Worm (Caenorhabditis elegans) whole organism, L2 larva: ENCODE results near the gene K06A1.2.

Experiments used
- F13H6.1 ChIP-seq: sonication (generic microtip); optimal IDR thresholded peaks from 2 replicates; lab custom pipeline; 2016; ENCODE audit warnings: missing genetic modification characterization, missing compliant biosample characterization
- ZK546.5 ChIP-seq: sonication (generic microtip); optimal IDR thresholded peaks from 2 replicates; lab custom pipeline; 2017; ENCODE audit warnings: missing biosample characterization, missing genetic modification characterization
- aly-2 ChIP-seq: fragments of 150-350 bp; optimal IDR thresholded peaks from 2 replicates; lab custom pipeline; 2014; ENCODE audit warnings: missing biosample characterization, missing genetic modification characterization
- ama-1 ChIP-seq: fragments of 150-350 bp; optimal IDR thresholded peaks from 2 replicates; lab custom pipeline; 2018; ENCODE audit warnings: inconsistent platforms
- blmp-1 ChIP-seq: sonication (generic microtip); optimal IDR thresholded peaks from 2 replicates; lab custom pipeline; 2017; ENCODE audit warnings: missing genetic modification characterization, mild to moderate bottlenecking, missing compliant biosample characterization, antibody characterized with exemption, moderate library complexity; ENCODE audit not compliant: insufficient read depth
- crh-2 ChIP-seq: sonication (generic microtip); optimal IDR thresholded peaks from 2 replicates; lab custom pipeline; 2017; ENCODE audit warnings: missing biosample characterization, missing genetic modification characterization
- elt-1 ChIP-seq: fragments of 150-350 bp; optimal IDR thresholded peaks from 2 replicates; lab custom pipeline; 2014; ENCODE audit warnings: missing biosample characterization, missing genetic modification characterization
- fos-1 ChIP-seq: fragments of 150-350 bp; optimal IDR thresholded peaks from 2 replicates; lab custom pipeline; 2014; ENCODE audit warnings: missing biosample characterization, missing genetic modification characterization
- lin-13 ChIP-seq: fragments of 150-350 bp; optimal IDR thresholded peaks from 2 replicates; lab custom pipeline; 2014; ENCODE audit warnings: missing biosample characterization, missing genetic modification reagents, missing genetic modification characterization
- lin-39 ChIP-seq: fragments of 150-350 bp; optimal IDR thresholded peaks from 2 replicates; lab custom pipeline; 2014; ENCODE audit warnings: missing biosample characterization, missing genetic modification reagents, missing genetic modification characterization
- lsy-2 ChIP-seq, 2 experiments: fragments of 150-350 bp in 1 of 2; sonication (generic microtip) in 1 of 2; optimal IDR thresholded peaks; 2 replicates each; lab custom pipeline; 2014 to 2017; ENCODE audit warnings: missing biosample characterization in 2 of 2, missing genetic modification characterization in 2 of 2
- mab-5 ChIP-seq: fragments of 150-350 bp; optimal IDR thresholded peaks from 2 replicates; lab custom pipeline; 2014; ENCODE audit warnings: missing biosample characterization, missing genetic modification characterization
- mbf-1 ChIP-seq: sonication (generic microtip); optimal IDR thresholded peaks from 2 replicates; lab custom pipeline; 2017; ENCODE audit warnings: missing biosample characterization, missing genetic modification characterization
- mdl-1 ChIP-seq, 2 experiments: fragments of 150-350 bp in 1 of 2; sonication (generic microtip) in 1 of 2; optimal IDR thresholded peaks; 2 replicates each; lab custom pipeline; 2017; ENCODE audit warnings: missing biosample characterization in 2 of 2, missing genetic modification characterization in 2 of 2
- nhr-10 ChIP-seq: sonication (generic microtip); optimal IDR thresholded peaks from 2 replicates; lab custom pipeline; 2017; ENCODE audit warnings: missing biosample characterization, missing genetic modification characterization
- nhr-11 ChIP-seq: fragments of 150-350 bp; optimal IDR thresholded peaks from 2 replicates; lab custom pipeline; 2014; ENCODE audit warnings: missing biosample characterization, missing genetic modification characterization
- nhr-129 ChIP-seq: fragments of 150-350 bp; optimal IDR thresholded peaks from 2 replicates; lab custom pipeline; 2014; ENCODE audit warnings: missing biosample characterization, missing genetic modification characterization
- nhr-23 ChIP-seq: fragments of 150-350 bp; optimal IDR thresholded peaks from 2 replicates; lab custom pipeline; 2014; ENCODE audit warnings: missing biosample characterization, missing genetic modification reagents, missing genetic modification characterization
- nhr-25 ChIP-seq: fragments of 150-350 bp; sonication (generic microtip); optimal IDR thresholded peaks from 3 replicates; lab custom pipeline; 2014; ENCODE audit warnings: missing biosample characterization, missing genetic modification characterization
- nhr-6 ChIP-seq: fragments of 150-350 bp; optimal IDR thresholded peaks from 2 replicates; lab custom pipeline; 2014; ENCODE audit warnings: missing biosample characterization, missing genetic modification characterization
- nhr-77 ChIP-seq: fragments of 150-350 bp; optimal IDR thresholded peaks from 2 replicates; lab custom pipeline; 2014; ENCODE audit warnings: missing biosample characterization, missing genetic modification characterization
- sem-4 ChIP-seq: fragments of 150-350 bp; optimal IDR thresholded peaks from 2 replicates; lab custom pipeline; 2014; ENCODE audit warnings: missing biosample characterization, missing genetic modification reagents, missing genetic modification characterization
- sma-3 ChIP-seq: sonication (generic microtip); optimal IDR thresholded peaks from 2 replicates; lab custom pipeline; 2016; ENCODE audit warnings: missing genetic modification reagents, missing genetic modification characterization, missing compliant biosample characterization
- sma-9 ChIP-seq, 2 experiments: fragments of 150-350 bp in 1 of 2; sonication (generic microtip) in 1 of 2; optimal IDR thresholded peaks; 2 replicates each; lab custom pipeline; 2014 to 2016; ENCODE audit warnings: missing genetic modification characterization in 2 of 2, mild to moderate bottlenecking in 1 of 2, missing biosample characterization in 1 of 2, missing compliant biosample characterization in 1 of 2, missing genetic modification reagents in 1 of 2, moderate library complexity in 1 of 2
- snpc-4 ChIP-seq: fragments of 150-350 bp; optimal IDR thresholded peaks from 2 replicates; lab custom pipeline; 2014; ENCODE audit warnings: missing biosample characterization, missing genetic modification characterization
- unc-39 ChIP-seq: fragments of 150-350 bp; optimal IDR thresholded peaks from 2 replicates; lab custom pipeline; 2014; ENCODE audit warnings: missing biosample characterization, missing genetic modification characterization
- unc-55 ChIP-seq: fragments of 150-350 bp; sonication (generic microtip); optimal IDR thresholded peaks from 3 replicates; lab custom pipeline; 2014; ENCODE audit warnings: missing biosample characterization, missing genetic modification reagents, missing genetic modification characterization
- unc-62 ChIP-seq: fragments of 150-350 bp; optimal IDR thresholded peaks from 2 replicates; lab custom pipeline; 2014; ENCODE audit warnings: missing biosample characterization, missing genetic modification reagents, missing genetic modification characterization
- ztf-1 ChIP-seq: fragments of 200-800 bp; sonication (Bioruptor generic); conservative IDR thresholded peaks from 2 replicates; pipeline ENCODE4 v1.3.6; 2022; ENCODE audit warnings: missing genetic modification characterization, missing compliant biosample characterization
- ztf-11 ChIP-seq: sonication (generic microtip); optimal IDR thresholded peaks from 2 replicates; lab custom pipeline; 2017; ENCODE audit warnings: missing biosample characterization, missing genetic modification characterization

The K06A1.2 gene

ce11 chrII:6425993-6426392 lies 17.8 kb upstream of the K06A1.2 start, which contains the start of gene col-75:
Gene col-75 (plus strand): TSS chrII:6426293.
- TF ChIP-seq nhr-129 (tag; lab: Kevin White, UChicago) (no peak), ztf-11 (tag; lab: Kevin White, UChicago) (no peak), crh-2 (no peak)

- no peak for TF ChIP-seq unc-55 (GFP tag; lab: Kevin White, UChicago)
- TF ChIP-seq nhr-23 (tag; lab: Kevin White, UChicago) = no peak
- no peak for TF ChIP-seq mab-5 (tag; lab: Kevin White, UChicago)
- no peak for TF ChIP-seq blmp-1 (tag; lab: Kevin White, UChicago)
- TF ChIP-seq mdl-1 (tag; optimal IDR thresholded peaks at IDR 0.05; lab: Kevin White, UChicago) = no peak
- TF ChIP-seq fos-1 (tag; lab: Kevin White, UChicago) = no peak
- TF ChIP-seq mbf-1 = no peak
Measured at ce11 chrII:6436845-6437244, 7.0 kb upstream of the K06A1.2 start.

- TF ChIP-seq unc-62 (GFP tag; lab: Kevin White, UChicago) = no peak
- no peak for TF ChIP-seq fos-1 (tag; lab: Kevin White, UChicago)
- TF ChIP-seq nhr-10 = no peak
- no peak for TF ChIP-seq nhr-25
Measured at ce11 chrII:6441128-6441527, 2.7 kb upstream of the K06A1.2 start, which contains the start of gene cutl-16. Gene cutl-16 (plus strand): TSS chrII:6441428.

- TF ChIP-seq nhr-10 (no peak), unc-39 (tag; lab: Kevin White, UChicago) (no peak), nhr-11 (tag; lab: Kevin White, UChicago) (no peak), ztf-11 (tag; lab: Kevin White, UChicago) (no peak), ztf-1 (GFP tag; lab: Robert Waterston, UW) (no peak), unc-62 (GFP tag; lab: Kevin White, UChicago) (no peak), sma-3 (GFP tag; lab: Kevin White, UChicago) (peak; percentile 32), unc-55 (GFP tag; lab: Kevin White, UChicago) (no peak), lsy-2 (tag; optimal IDR thresholded peaks at IDR 0.05; lab: Kevin White, UChicago) (no peak), elt-1 (tag; lab: Kevin White, UChicago) (no peak), sem-4 (tag; lab: Kevin White, UChicago) (no peak), nhr-77 (tag; lab: Kevin White, UChicago) (no peak), ZK546.5 (tag; lab: Kevin White, UChicago) (no peak), snpc-4 (tag; lab: Kevin White, UChicago) (no peak), nhr-6 (tag; lab: Kevin White, UChicago) (no peak), nhr-25 (peak; percentile 40), fos-1 (tag; lab: Kevin White, UChicago) (no peak), aly-2 (tag; lab: Kevin White, UChicago) (no peak), nhr-129 (tag; lab: Kevin White, UChicago) (peak; percentile 37), ama-1 (no peak), lin-13 (GFP tag; lab: Kevin White, UChicago) (no peak), sma-9 (GFP tag; optimal IDR thresholded peaks at IDR 0.05; lab: Kevin White, UChicago) (peak; percentile 33), sma-9 (tag; optimal IDR thresholded peaks at IDR 0.05; lab: Kevin White, UChicago) (no peak)
- TF ChIP-seq, all 48 proteins: peak for 4
Measured at ce11 chrII:6448189-6448588, 4.4 kb downstream of the K06A1.2 start.

- TF ChIP-seq mdl-1 (tag; optimal IDR thresholded peaks at IDR 0.05; lab: Kevin White, UChicago) = no peak
- no peak for TF ChIP-seq F13H6.1 (tag; lab: Kevin White, UChicago)
- peak; percentile 47 for TF ChIP-seq nhr-25
- peak; percentile 59 for TF ChIP-seq fos-1 (tag; lab: Kevin White, UChicago)
- TF ChIP-seq sem-4 (tag; lab: Kevin White, UChicago) = no peak
- TF ChIP-seq aly-2 (tag; lab: Kevin White, UChicago) = no peak
- no peak for TF ChIP-seq mab-5 (tag; lab: Kevin White, UChicago)
- no peak for TF ChIP-seq lin-39 (tag; lab: Kevin White, UChicago)
- peak; percentile 27 for TF ChIP-seq crh-2
Measured at ce11 chrII:6448656-6449055, 4.8 kb downstream of the K06A1.2 start.

- TF ChIP-seq ztf-11 (tag; lab: Kevin White, UChicago) = no peak
- peak; percentile 62 for TF ChIP-seq fos-1 (tag; lab: Kevin White, UChicago)
- peak; percentile 24 for TF ChIP-seq blmp-1 (tag; lab: Kevin White, UChicago)
Measured at ce11 chrII:6449656-6450055, 5.8 kb downstream of the K06A1.2 start, which contains the start of gene nhr-22. Gene nhr-22 (minus strand): TSS chrII:6449792.
